Fruit fly (Drosophila melanogaster) whole organism, embryonic: Measurements from ENCODE around the gene CG43293.
A peak's percentile ranks its signal among the peaks of the same experiment; 100 is the strongest.

ENCODE experiments used
- Atf6 ChIP-seq: fragments of 200-800 bp; sonication (Bioruptor generic); IDR thresholded peaks from 2 replicates; pipeline ENCODE4 v1.3.6; 2022; ENCODE audit warnings: missing biosample characterization, missing genetic modification characterization
- C15 ChIP-seq: fragments of 200-800 bp; sonication (Bioruptor generic); IDR thresholded peaks from 3 replicates; pipeline ENCODE4 v1.3.6; 2022; ENCODE audit warnings: missing biosample characterization, missing genetic modification characterization
- CG10431 ChIP-seq: fragments of 200-800 bp; sonication (Bioruptor generic); optimal IDR thresholded peaks from 3 replicates; lab custom pipeline; 2018; ENCODE audit warnings: missing biosample characterization, mild to moderate bottlenecking, missing genetic modification characterization
- CG10462 ChIP-seq: fragments of 200-800 bp; sonication (Bioruptor generic); optimal IDR thresholded peaks from 2 replicates; lab custom pipeline; 2016; ENCODE audit warnings: missing biosample characterization, missing genetic modification characterization
- CG11247 ChIP-seq: fragments of 200-800 bp; sonication (Bioruptor generic); IDR thresholded peaks from 2 replicates; pipeline ENCODE4 v1.3.6; 2022; ENCODE audit warnings: missing biosample characterization, missing genetic modification characterization
- CG11723 ChIP-seq: fragments of 200-800 bp; sonication (Bioruptor generic); optimal IDR thresholded peaks from 2 replicates; lab custom pipeline; 2017; ENCODE audit warnings: missing biosample characterization, mild to moderate bottlenecking, missing genetic modification characterization
- CG12071 ChIP-seq: fragments of 200-800 bp; sonication (Bioruptor generic); optimal IDR thresholded peaks from 3 replicates; lab custom pipeline; 2018; ENCODE audit warnings: missing biosample characterization, mild to moderate bottlenecking, missing genetic modification characterization
- CG13424 ChIP-seq: fragments of 200-800 bp; sonication (Bioruptor generic); optimal IDR thresholded peaks from 2 replicates; lab custom pipeline; 2019; ENCODE audit warnings: missing biosample characterization, mild to moderate bottlenecking, missing genetic modification characterization, moderate library complexity
- CG15073 ChIP-seq: fragments of 200-800 bp; sonication (Bioruptor generic); optimal IDR thresholded peaks from 2 replicates; lab custom pipeline; 2016; ENCODE audit warnings: missing biosample characterization, missing genetic modification characterization
- CG17186 ChIP-seq: fragments of 200-800 bp; sonication (Bioruptor generic); optimal IDR thresholded peaks from 3 replicates; lab custom pipeline; 2017; ENCODE audit warnings: missing biosample characterization, missing genetic modification reagents, missing genetic modification characterization
- CG18599 ChIP-seq: fragments of 200-800 bp; sonication (Bioruptor generic); optimal IDR thresholded peaks from 3 replicates; lab custom pipeline; 2017; ENCODE audit warnings: missing biosample characterization, missing genetic modification characterization, mild to moderate bottlenecking, moderate library complexity, missing genetic modification reagents
- CG18619 ChIP-seq: fragments of 200-800 bp; sonication (Bioruptor generic); optimal IDR thresholded peaks from 3 replicates; lab custom pipeline; 2017; ENCODE audit warnings: missing biosample characterization, mild to moderate bottlenecking, missing genetic modification characterization
- CG2875 ChIP-seq: fragments of 200-800 bp; sonication (Bioruptor generic); optimal IDR thresholded peaks from 2 replicates; lab custom pipeline; 2017; ENCODE audit warnings: missing biosample characterization, mild to moderate bottlenecking, missing genetic modification characterization, missing genetic modification reagents
- CG34224 ChIP-seq: fragments of 200-800 bp; sonication (Bioruptor generic); IDR thresholded peaks from 3 replicates; pipeline ENCODE4 v1.3.6; 2022; ENCODE audit warnings: missing biosample characterization, missing genetic modification characterization; ENCODE audit not compliant: partially characterized antibody
- CG42726 ChIP-seq: fragments of 200-800 bp; sonication (Bioruptor generic); IDR thresholded peaks from 2 replicates; pipeline ENCODE4 v1.3.6; 2022; ENCODE audit warnings: missing biosample characterization, missing genetic modification characterization; ENCODE audit not compliant: partially characterized antibody
- CG4707 ChIP-seq: fragments of 200-800 bp; sonication (Bioruptor generic); optimal IDR thresholded peaks from 2 replicates; lab custom pipeline; 2018; ENCODE audit warnings: missing biosample characterization, mild to moderate bottlenecking, missing genetic modification characterization, moderate library complexity
- CG4730 ChIP-seq: fragments of 200-800 bp; sonication (Bioruptor generic); IDR thresholded peaks from 2 replicates; pipeline ENCODE4 v1.3.6; 2022; ENCODE audit warnings: missing biosample characterization, missing genetic modification characterization
- CG4854 ChIP-seq: fragments of 200-800 bp; sonication (Bioruptor generic); optimal IDR thresholded peaks from 2 replicates; lab custom pipeline; 2016; ENCODE audit warnings: missing biosample characterization, missing genetic modification characterization, inconsistent platforms
- CG6765 ChIP-seq: fragments of 200-800 bp; sonication (Bioruptor generic); optimal IDR thresholded peaks from 3 replicates; lab custom pipeline; 2017; ENCODE audit warnings: missing biosample characterization, mild to moderate bottlenecking, missing genetic modification characterization
- CG7928 ChIP-seq: fragments of 200-800 bp; sonication (Bioruptor generic); optimal IDR thresholded peaks from 2 replicates; lab custom pipeline; 2017; ENCODE audit warnings: missing biosample characterization, mild to moderate bottlenecking, missing genetic modification characterization
- CG9215 ChIP-seq: fragments of 200-800 bp; sonication (Bioruptor generic); IDR thresholded peaks from 2 replicates; pipeline ENCODE4 v1.3.6; 2022; ENCODE audit warnings: missing biosample characterization, missing genetic modification characterization
- CG9817 ChIP-seq: fragments of 200-800 bp; sonication (Bioruptor generic); optimal IDR thresholded peaks from 2 replicates; lab custom pipeline; 2018; ENCODE audit warnings: missing biosample characterization, mild to moderate bottlenecking, missing genetic modification characterization, moderate library complexity
- Dp ChIP-seq: fragments of 200-800 bp; sonication (Bioruptor generic); optimal IDR thresholded peaks from 2 replicates; lab custom pipeline; 2018; ENCODE audit warnings: missing biosample characterization, mild to moderate bottlenecking, missing genetic modification characterization, moderate library complexity
- E2f1 ChIP-seq: fragments of 200-800 bp; sonication (Bioruptor generic); IDR thresholded peaks from 2 replicates; pipeline ENCODE4 v1.3.6; 2022; ENCODE audit warnings: missing biosample characterization, missing genetic modification characterization
- Hr51 ChIP-seq, 2 experiments: fragments of 200-800 bp; sonication (Bioruptor generic); optimal IDR thresholded peaks; 2 replicates in 1 of 2; 3 replicates in 1 of 2; lab custom pipeline; 2016 to 2018; ENCODE audit warnings: missing biosample characterization in 2 of 2, missing genetic modification characterization in 2 of 2, mild to moderate bottlenecking in 1 of 2, moderate library complexity in 1 of 2
- Six4 ChIP-seq: fragments of 200-800 bp; sonication (Bioruptor generic); optimal IDR thresholded peaks from 2 replicates; lab custom pipeline; 2016; ENCODE audit warnings: missing biosample characterization, missing genetic modification characterization
- aop ChIP-seq: fragments of 200-800 bp; sonication (Bioruptor generic); IDR thresholded peaks from 2 replicates; pipeline ENCODE4 v1.3.6; 2022; ENCODE audit warnings: missing biosample characterization, missing genetic modification characterization
- bigmax ChIP-seq: fragments of 200-800 bp; sonication (Bioruptor generic); optimal IDR thresholded peaks from 2 replicates; lab custom pipeline; 2018; ENCODE audit warnings: missing biosample characterization, mild to moderate bottlenecking, missing genetic modification characterization
- chif ChIP-seq, 2 experiments: fragments of 200-800 bp; sonication (Bioruptor generic); optimal IDR thresholded peaks; 3 replicates each; lab custom pipeline; 2016; ENCODE audit warnings: missing biosample characterization in 2 of 2, missing genetic modification characterization in 2 of 2
- croc ChIP-seq: fragments of 200-800 bp; sonication (Bioruptor generic); conservative IDR thresholded peaks from 3 replicates; pipeline ENCODE4 v1.3.6; 2022; ENCODE audit warnings: missing biosample characterization, missing genetic modification characterization
- cwo ChIP-seq: fragments of 200-800 bp; sonication (Bioruptor generic); optimal IDR thresholded peaks from 3 replicates; lab custom pipeline; 2017; ENCODE audit warnings: missing biosample characterization, missing genetic modification characterization, mild to moderate bottlenecking, moderate library complexity, missing genetic modification reagents
- esg ChIP-seq: fragments of 200-800 bp; sonication (Bioruptor generic); conservative IDR thresholded peaks from 2 replicates; pipeline ENCODE4 v1.3.6; 2022; ENCODE audit warnings: missing biosample characterization, missing genetic modification characterization
- fd96Cb ChIP-seq: fragments of 200-800 bp; sonication (Bioruptor generic); optimal IDR thresholded peaks from 2 replicates; lab custom pipeline; 2018; ENCODE audit warnings: missing biosample characterization, mild to moderate bottlenecking, missing genetic modification characterization, moderate library complexity
- ftz-f1 ChIP-seq: fragments of 200-800 bp; sonication (Bioruptor generic); optimal IDR thresholded peaks from 2 replicates; lab custom pipeline; 2016; ENCODE audit warnings: missing biosample characterization, missing genetic modification characterization
- gce ChIP-seq: fragments of 200-800 bp; sonication (Bioruptor generic); IDR thresholded peaks from 3 replicates; pipeline ENCODE4 v1.3.6; 2022; ENCODE audit warnings: missing biosample characterization, missing genetic modification characterization
- grau ChIP-seq: fragments of 200-800 bp; optimal IDR thresholded peaks from 3 replicates; lab custom pipeline; 2019; ENCODE audit warnings: missing biosample characterization, mild to moderate bottlenecking, missing genetic modification characterization, moderate library complexity
- hb ChIP-seq: fragments of 200-800 bp; sonication (Bioruptor generic); IDR thresholded peaks from 3 replicates; pipeline ENCODE4 v1.3.6; 2022; ENCODE audit warnings: missing biosample characterization, missing genetic modification characterization; ENCODE audit not compliant: partially characterized antibody
- hbn ChIP-seq: fragments of 200-800 bp; sonication (Bioruptor generic); IDR thresholded peaks from 2 replicates; pipeline ENCODE4 v1.3.6; 2022; ENCODE audit warnings: missing biosample characterization, missing genetic modification characterization; ENCODE audit not compliant: partially characterized antibody
- jigr1 ChIP-seq: fragments of 200-800 bp; sonication (Bioruptor generic); IDR thresholded peaks from 3 replicates; pipeline ENCODE4 v1.3.6; 2022; ENCODE audit warnings: missing biosample characterization, missing genetic modification characterization
- kay ChIP-seq: fragments of 200-800 bp; sonication (Bioruptor generic); optimal IDR thresholded peaks from 2 replicates; lab custom pipeline; 2016; ENCODE audit warnings: missing biosample characterization, missing genetic modification characterization
- kni ChIP-seq: fragments of 200-800 bp; sonication (Bioruptor generic); optimal IDR thresholded peaks from 3 replicates; lab custom pipeline; 2017; ENCODE audit warnings: mild to moderate bottlenecking, missing biosample characterization, missing genetic modification reagents, missing genetic modification characterization
- lbe ChIP-seq: fragments of 200-800 bp; sonication (Bioruptor generic); optimal IDR thresholded peaks from 2 replicates; lab custom pipeline; 2016; ENCODE audit warnings: missing biosample characterization, mild to moderate bottlenecking, missing genetic modification characterization
- phol ChIP-seq: fragments of 200-800 bp; sonication (Bioruptor generic); optimal IDR thresholded peaks from 3 replicates; lab custom pipeline; 2018; ENCODE audit warnings: missing biosample characterization, mild to moderate bottlenecking, missing genetic modification characterization, moderate library complexity
- so ChIP-seq: fragments of 200-800 bp; sonication (Bioruptor generic); IDR thresholded peaks from 3 replicates; pipeline ENCODE4 v1.3.6; 2022; ENCODE audit warnings: missing biosample characterization, missing genetic modification characterization
- tap ChIP-seq: fragments of 200-800 bp; optimal IDR thresholded peaks from 3 replicates; lab custom pipeline; 2019; ENCODE audit warnings: missing biosample characterization, mild to moderate bottlenecking, missing genetic modification characterization, moderate library complexity
- tna ChIP-seq: fragments of 200-800 bp; sonication (Bioruptor generic); IDR thresholded peaks from 2 replicates; pipeline ENCODE4 v1.3.6; 2022; ENCODE audit warnings: missing biosample characterization, missing genetic modification characterization; ENCODE audit not compliant: partially characterized antibody
- tx ChIP-seq: fragments of 200-800 bp; sonication (Bioruptor generic); optimal IDR thresholded peaks from 2 replicates; lab custom pipeline; 2016; ENCODE audit warnings: missing biosample characterization, missing genetic modification characterization
- vnd ChIP-seq: fragments of 200-800 bp; sonication (Bioruptor generic); IDR thresholded peaks from 3 replicates; pipeline ENCODE4 v1.3.6; 2022; ENCODE audit warnings: missing biosample characterization, missing genetic modification characterization; ENCODE audit not compliant: partially characterized antibody
- yki ChIP-seq: fragments of >200 bp; optimal IDR thresholded peaks from 3 replicates; lab custom pipeline; 2018
- zen ChIP-seq: fragments of 200-800 bp; sonication (Bioruptor generic); optimal IDR thresholded peaks from 3 replicates; lab custom pipeline; 2018; ENCODE audit warnings: missing biosample characterization, mild to moderate bottlenecking, missing genetic modification characterization, moderate library complexity

Gene CG43293

DNA sequence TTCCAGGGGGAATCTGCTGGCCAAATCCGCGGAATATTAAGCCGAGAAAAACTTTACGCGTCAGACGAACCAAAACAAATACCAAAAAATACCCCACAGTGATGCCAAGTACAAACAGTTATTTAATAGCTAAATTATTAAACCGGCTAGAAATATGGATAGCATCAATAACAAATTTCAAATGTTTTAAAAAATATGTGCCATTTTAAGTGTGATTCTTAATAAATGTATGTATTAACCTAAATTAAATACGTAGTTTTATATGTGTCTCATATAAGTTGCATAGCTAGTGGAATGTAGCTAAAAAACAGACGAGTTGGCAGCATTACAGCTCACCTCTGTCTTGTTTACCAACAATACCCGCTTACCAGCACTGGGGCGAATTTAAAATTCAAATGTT is 3.2 kb upstream of the CG43293 start, which contains the start of gene CG10274 (continued):
- no peak for TF ChIP-seq jigr1 (GFP tag; lab: Robert Waterston, UW)
- TF ChIP-seq hbn (GFP tag; lab: Robert Waterston, UW), result no peak
- TF ChIP-seq yki, result no peak
- peak; percentile 77 for TF ChIP-seq CG9215 (GFP tag; lab: Robert Waterston, UW)
- TF ChIP-seq esg (GFP tag; lab: Robert Waterston, UW), result peak; percentile 54; the same call in 1 of the 2 replicates
- TF ChIP-seq CG9817 (tag; lab: Kevin White, UChicago), result peak; percentile 81
- TF ChIP-seq CG2875 (GFP tag; lab: Kevin White, UChicago), result no peak
- peak; percentile 58 to 71 for TF ChIP-seq chif (GFP tag; optimal IDR thresholded peaks at IDR 0.05; lab: Kevin White, UChicago)
- TF ChIP-seq aop (GFP tag; lab: Robert Waterston, UW), result no peak
- TF ChIP-seq Atf6 (GFP tag; lab: Robert Waterston, UW), result peak; percentile 66
- TF ChIP-seq zen (tag; lab: Kevin White, UChicago), result peak; percentile 81
- TF ChIP-seq CG34224 (GFP tag; lab: Robert Waterston, UW), result no peak
- no peak for TF ChIP-seq CG18599 (GFP tag; lab: Kevin White, UChicago)
- peak; percentile 67 for TF ChIP-seq kay (GFP tag; lab: Kevin White, UChicago)
- peak; percentile 62 for TF ChIP-seq CG10462
- TF ChIP-seq hb, result no peak
- peak; percentile 63 for TF ChIP-seq E2f1 (GFP tag; lab: Robert Waterston, UW)
- peak; percentile 84 for TF ChIP-seq CG13424 (tag; lab: Kevin White, UChicago)
- no peak for TF ChIP-seq bigmax
- peak; percentile 77 for TF ChIP-seq CG18619 (GFP tag; lab: Kevin White, UChicago)
- peak; percentile 83 for TF ChIP-seq grau (tag; lab: Kevin White, UChicago)
- 0 out of 3 replicates have a peak, but pooled peaks have one; percentile 13 for TF ChIP-seq so (GFP tag; lab: Robert Waterston, UW)
- peak; percentile 59; the same call in 1 of the 2 replicates for TF ChIP-seq CG11247 (GFP tag; lab: Robert Waterston, UW)
- 0 out of 2 replicates have a peak, but pooled peaks have one; percentile 15 for TF ChIP-seq CG4730 (GFP tag; lab: Robert Waterston, UW)
- TF ChIP-seq tx (GFP tag; lab: Kevin White, UChicago), result peak; percentile 45
- TF ChIP-seq Hr51 (GFP tag; optimal IDR thresholded peaks at IDR 0.05; lab: Kevin White, UChicago), result peak in 1 of 2 experiments; percentile 50
- TF ChIP-seq croc (GFP tag; lab: Robert Waterston, UW), result peak; percentile 62; the same call in 2 of the 3 replicates
- TF ChIP-seq gce, result no peak
- TF ChIP-seq CG7928, result peak; percentile 18
- no peak for TF ChIP-seq kni
- no peak for TF ChIP-seq CG4707
- no peak for TF ChIP-seq ftz-f1 (GFP tag; lab: Kevin White, UChicago)
- no peak for TF ChIP-seq lbe (GFP tag; lab: Kevin White, UChicago)
- TF ChIP-seq CG10431, result no peak
- TF ChIP-seq phol (tag; lab: Kevin White, UChicago), result peak; percentile 86
- TF ChIP-seq CG42726 (GFP tag; lab: Robert Waterston, UW), result no peak
- no peak for TF ChIP-seq cwo (GFP tag; lab: Kevin White, UChicago)
- peak; percentile 66 for TF ChIP-seq Six4 (GFP tag; lab: Kevin White, UChicago)
- peak; percentile 65 for TF ChIP-seq fd96Cb (tag; lab: Kevin White, UChicago)
- no peak for TF ChIP-seq CG11723 (GFP tag; lab: Kevin White, UChicago)
- peak; percentile 43 for TF ChIP-seq CG6765
- no peak for TF ChIP-seq tap (tag; lab: Kevin White, UChicago)
- TF ChIP-seq Dp (GFP tag; lab: Kevin White, UChicago), result peak; percentile 75
- no peak for TF ChIP-seq vnd (GFP tag; lab: Robert Waterston, UW)
- peak; percentile 63 for TF ChIP-seq CG4854
- TF ChIP-seq CG17186 (GFP tag; lab: Kevin White, UChicago), result peak; percentile 66
- TF ChIP-seq CG15073 (GFP tag; lab: Kevin White, UChicago), result no peak
- TF ChIP-seq tna (GFP tag; lab: Robert Waterston, UW), result no peak
- TF ChIP-seq C15 (GFP tag; lab: Robert Waterston, UW), result no peak; the same call in 2 of the 3 replicates
- TF ChIP-seq CG12071 (GFP tag; lab: Kevin White, UChicago), result no peak
